Worm (Caenorhabditis elegans) whole organism, L2 larva: ENCODE measurements around the gene gstk-1.

Experiments used
- C34F6.9 ChIP-seq: fragments of 150-350 bp; optimal IDR thresholded peaks from 2 replicates; lab custom pipeline; 2014; ENCODE audit warnings: missing biosample characterization, missing genetic modification characterization
- F13H6.1 ChIP-seq: sonication (generic microtip); optimal IDR thresholded peaks from 2 replicates; lab custom pipeline; 2016; ENCODE audit warnings: missing genetic modification characterization, missing compliant biosample characterization
- R02D3.7 ChIP-seq: fragments of 150-350 bp; optimal IDR thresholded peaks from 2 replicates; lab custom pipeline; 2014; ENCODE audit warnings: missing biosample characterization, missing genetic modification characterization
- Y55F3AM.14 ChIP-seq: fragments of 200-800 bp; sonication (Bioruptor generic); optimal IDR thresholded peaks from 2 replicates; lab custom pipeline; 2018; ENCODE audit warnings: mild to moderate bottlenecking, missing genetic modification characterization, missing compliant biosample characterization
- ZK546.5 ChIP-seq: sonication (generic microtip); optimal IDR thresholded peaks from 2 replicates; lab custom pipeline; 2017; ENCODE audit warnings: missing biosample characterization, missing genetic modification characterization
- alr-1 ChIP-seq: fragments of 150-350 bp; optimal IDR thresholded peaks from 2 replicates; lab custom pipeline; 2014; ENCODE audit warnings: missing biosample characterization, missing genetic modification characterization
- aly-2 ChIP-seq: fragments of 150-350 bp; optimal IDR thresholded peaks from 2 replicates; lab custom pipeline; 2014; ENCODE audit warnings: missing biosample characterization, missing genetic modification characterization
- ama-1 ChIP-seq: fragments of 150-350 bp; optimal IDR thresholded peaks from 2 replicates; lab custom pipeline; 2018; ENCODE audit warnings: inconsistent platforms
- ceh-16 ChIP-seq: fragments of 150-350 bp; optimal IDR thresholded peaks from 2 replicates; lab custom pipeline; 2014; ENCODE audit warnings: missing biosample characterization, missing genetic modification characterization
- ceh-82 ChIP-seq: fragments of 150-350 bp; optimal IDR thresholded peaks from 2 replicates; lab custom pipeline; 2014; ENCODE audit warnings: missing biosample characterization, missing genetic modification characterization
- crh-2 ChIP-seq: sonication (generic microtip); optimal IDR thresholded peaks from 2 replicates; lab custom pipeline; 2017; ENCODE audit warnings: missing biosample characterization, missing genetic modification characterization
- dmd-4 ChIP-seq: sonication (generic microtip); optimal IDR thresholded peaks from 2 replicates; lab custom pipeline; 2017; ENCODE audit warnings: missing biosample characterization, missing genetic modification characterization
- egl-27 ChIP-seq: sonication (generic microtip); optimal IDR thresholded peaks from 3 replicates; lab custom pipeline; 2017; ENCODE audit warnings: missing biosample characterization, missing genetic modification reagents, missing genetic modification characterization
- elt-1 ChIP-seq: fragments of 150-350 bp; optimal IDR thresholded peaks from 2 replicates; lab custom pipeline; 2014; ENCODE audit warnings: missing biosample characterization, missing genetic modification characterization
- fos-1 ChIP-seq: fragments of 150-350 bp; optimal IDR thresholded peaks from 2 replicates; lab custom pipeline; 2014; ENCODE audit warnings: missing biosample characterization, missing genetic modification characterization
- gmeb-1 ChIP-seq: fragments of 150-350 bp; optimal IDR thresholded peaks from 2 replicates; lab custom pipeline; 2014; ENCODE audit warnings: missing biosample characterization, missing genetic modification characterization
- lin-11 ChIP-seq: fragments of 150-350 bp; sonication (generic microtip); optimal IDR thresholded peaks from 2 replicates; lab custom pipeline; 2014; ENCODE audit warnings: missing biosample characterization, missing genetic modification characterization, inconsistent platforms, mixed read lengths
- lin-39 ChIP-seq: fragments of 150-350 bp; optimal IDR thresholded peaks from 2 replicates; lab custom pipeline; 2014; ENCODE audit warnings: missing biosample characterization, missing genetic modification reagents, missing genetic modification characterization
- lsy-2 ChIP-seq, 2 experiments: fragments of 150-350 bp in 1 of 2; sonication (generic microtip) in 1 of 2; optimal IDR thresholded peaks; 2 replicates each; lab custom pipeline; 2014 to 2017; ENCODE audit warnings: missing biosample characterization in 2 of 2, missing genetic modification characterization in 2 of 2
- mab-5 ChIP-seq: fragments of 150-350 bp; optimal IDR thresholded peaks from 2 replicates; lab custom pipeline; 2014; ENCODE audit warnings: missing biosample characterization, missing genetic modification characterization
- mbf-1 ChIP-seq: sonication (generic microtip); optimal IDR thresholded peaks from 2 replicates; lab custom pipeline; 2017; ENCODE audit warnings: missing biosample characterization, missing genetic modification characterization
- mdl-1 ChIP-seq, 2 experiments: fragments of 150-350 bp in 1 of 2; sonication (generic microtip) in 1 of 2; optimal IDR thresholded peaks; 2 replicates each; lab custom pipeline; 2017; ENCODE audit warnings: missing biosample characterization in 2 of 2, missing genetic modification characterization in 2 of 2
- nhr-10 ChIP-seq: sonication (generic microtip); optimal IDR thresholded peaks from 2 replicates; lab custom pipeline; 2017; ENCODE audit warnings: missing biosample characterization, missing genetic modification characterization
- nhr-11 ChIP-seq: fragments of 150-350 bp; optimal IDR thresholded peaks from 2 replicates; lab custom pipeline; 2014; ENCODE audit warnings: missing biosample characterization, missing genetic modification characterization
- nhr-129 ChIP-seq: fragments of 150-350 bp; optimal IDR thresholded peaks from 2 replicates; lab custom pipeline; 2014; ENCODE audit warnings: missing biosample characterization, missing genetic modification characterization
- nhr-21 ChIP-seq: fragments of 150-350 bp; optimal IDR thresholded peaks from 2 replicates; lab custom pipeline; 2014; ENCODE audit warnings: missing biosample characterization, missing genetic modification characterization
- nhr-237 ChIP-seq: fragments of 150-350 bp; optimal IDR thresholded peaks from 2 replicates; lab custom pipeline; 2014; ENCODE audit warnings: missing biosample characterization, missing genetic modification characterization
- nhr-25 ChIP-seq: fragments of 150-350 bp; sonication (generic microtip); optimal IDR thresholded peaks from 3 replicates; lab custom pipeline; 2014; ENCODE audit warnings: missing biosample characterization, missing genetic modification characterization
- nhr-77 ChIP-seq: fragments of 150-350 bp; optimal IDR thresholded peaks from 2 replicates; lab custom pipeline; 2014; ENCODE audit warnings: missing biosample characterization, missing genetic modification characterization
- sem-4 ChIP-seq: fragments of 150-350 bp; optimal IDR thresholded peaks from 2 replicates; lab custom pipeline; 2014; ENCODE audit warnings: missing biosample characterization, missing genetic modification reagents, missing genetic modification characterization
- skn-1 ChIP-seq: sonication (generic microtip); optimal IDR thresholded peaks from 2 replicates; lab custom pipeline; 2017; ENCODE audit warnings: missing biosample characterization, missing genetic modification characterization
- sma-3 ChIP-seq: sonication (generic microtip); optimal IDR thresholded peaks from 2 replicates; lab custom pipeline; 2016; ENCODE audit warnings: missing genetic modification reagents, missing genetic modification characterization, missing compliant biosample characterization
- sma-9 ChIP-seq, 2 experiments: fragments of 150-350 bp in 1 of 2; sonication (generic microtip) in 1 of 2; optimal IDR thresholded peaks; 2 replicates each; lab custom pipeline; 2014 to 2016; ENCODE audit warnings: missing genetic modification characterization in 2 of 2, mild to moderate bottlenecking in 1 of 2, missing biosample characterization in 1 of 2, missing compliant biosample characterization in 1 of 2, missing genetic modification reagents in 1 of 2, moderate library complexity in 1 of 2
- snpc-4 ChIP-seq: fragments of 150-350 bp; optimal IDR thresholded peaks from 2 replicates; lab custom pipeline; 2014; ENCODE audit warnings: missing biosample characterization, missing genetic modification characterization
- unc-39 ChIP-seq: fragments of 150-350 bp; optimal IDR thresholded peaks from 2 replicates; lab custom pipeline; 2014; ENCODE audit warnings: missing biosample characterization, missing genetic modification characterization
- unc-55 ChIP-seq: fragments of 150-350 bp; sonication (generic microtip); optimal IDR thresholded peaks from 3 replicates; lab custom pipeline; 2014; ENCODE audit warnings: missing biosample characterization, missing genetic modification reagents, missing genetic modification characterization
- unc-62 ChIP-seq: fragments of 150-350 bp; optimal IDR thresholded peaks from 2 replicates; lab custom pipeline; 2014; ENCODE audit warnings: missing biosample characterization, missing genetic modification reagents, missing genetic modification characterization
- ztf-1 ChIP-seq: fragments of 200-800 bp; sonication (Bioruptor generic); conservative IDR thresholded peaks from 2 replicates; pipeline ENCODE4 v1.3.6; 2022; ENCODE audit warnings: missing genetic modification characterization, missing compliant biosample characterization
- ztf-11 ChIP-seq: sonication (generic microtip); optimal IDR thresholded peaks from 2 replicates; lab custom pipeline; 2017; ENCODE audit warnings: missing biosample characterization, missing genetic modification characterization
- ztf-4 ChIP-seq: fragments of 150-350 bp; optimal IDR thresholded peaks from 2 replicates; lab custom pipeline; 2014; ENCODE audit warnings: missing biosample characterization, missing genetic modification characterization

Gene gstk-1

DNA sequence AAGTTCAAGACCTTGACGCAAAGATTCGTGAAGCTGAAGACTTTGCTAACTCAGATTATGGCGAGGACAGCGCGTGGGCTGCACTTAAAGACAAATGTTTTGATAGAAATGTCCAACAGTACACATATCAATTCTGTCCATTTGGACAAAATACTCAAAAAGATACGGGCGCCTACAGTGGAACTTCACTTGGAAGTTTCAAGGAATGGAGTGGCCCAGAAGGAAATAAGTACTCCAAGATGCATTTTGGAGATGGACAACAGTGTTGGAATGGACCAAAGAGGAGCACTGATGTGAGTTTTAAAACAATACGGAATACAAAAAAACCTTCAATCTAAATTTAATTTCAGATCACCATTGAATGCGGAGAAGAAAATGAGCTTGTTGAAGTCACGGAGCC is 30.6 kb upstream of the gstk-1 start:
- TF ChIP-seq alr-1 (tag; lab: Kevin White, UChicago), result no peak
- TF ChIP-seq unc-62 (GFP tag; lab: Kevin White, UChicago), result no peak

DNA sequence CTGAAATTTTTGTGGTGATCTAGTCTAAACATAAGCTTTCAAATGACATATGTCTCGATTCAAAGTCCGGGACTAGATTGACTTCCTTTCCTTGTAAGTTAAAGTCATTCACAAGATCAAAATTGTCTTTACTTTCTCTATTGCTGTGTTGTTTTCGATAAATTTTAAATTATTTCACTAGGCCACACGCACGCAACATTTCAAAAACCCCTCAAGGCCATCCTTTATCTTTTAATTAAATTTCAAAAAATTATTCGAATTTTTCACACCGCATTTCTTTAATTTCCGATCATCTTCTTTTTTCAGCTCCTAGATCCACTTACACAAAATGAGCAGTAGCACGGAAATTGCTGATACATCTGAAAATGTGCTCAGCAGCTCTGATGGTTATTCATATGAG is 20.2 kb upstream of the gstk-1 start, which contains the start of gene ZK1307.7:
Gene ZK1307.7, plus strand, starts transcription at position 301 of the 400 bp plus-strand sequence.
- TF ChIP-seq lsy-2 (tag; optimal IDR thresholded peaks at IDR 0.05; lab: Kevin White, UChicago), result no peak
- TF ChIP-seq ceh-16, result no peak
- no peak for TF ChIP-seq nhr-11 (tag; lab: Kevin White, UChicago)
- no peak for TF ChIP-seq R02D3.7 (tag; lab: Kevin White, UChicago)
- TF ChIP-seq lin-11 (tag; lab: Kevin White, UChicago), result no peak
- TF ChIP-seq gmeb-1 (tag; lab: Kevin White, UChicago), result no peak

DNA sequence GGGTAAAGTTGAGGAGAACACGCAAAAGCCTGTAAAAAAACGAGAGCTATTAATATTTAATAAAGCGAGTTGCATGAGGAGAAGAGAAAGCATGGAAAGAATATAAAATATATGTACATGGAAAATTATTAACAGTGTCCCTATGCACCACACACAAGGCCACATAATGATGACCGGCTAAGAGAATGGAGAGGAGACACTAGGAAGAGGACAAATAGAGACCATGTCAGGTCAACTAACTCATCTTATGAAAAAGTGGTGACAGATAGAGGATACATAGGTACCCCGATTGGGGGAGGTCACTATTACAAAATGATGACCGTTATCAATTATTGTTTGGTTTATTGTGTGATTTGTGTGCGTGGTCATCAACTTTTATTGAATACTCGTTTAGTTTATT is 12.1 kb upstream of the gstk-1 start, which contains the start of gene fzr-1:
Gene fzr-1, minus strand, starts transcription at position 29 of the 400 bp plus-strand sequence.
- TF ChIP-seq fos-1 (tag; lab: Kevin White, UChicago), result peak; percentile 11
- TF ChIP-seq snpc-4 (tag; lab: Kevin White, UChicago), result no peak
- TF ChIP-seq, all 48 proteins: peak for 1

DNA sequence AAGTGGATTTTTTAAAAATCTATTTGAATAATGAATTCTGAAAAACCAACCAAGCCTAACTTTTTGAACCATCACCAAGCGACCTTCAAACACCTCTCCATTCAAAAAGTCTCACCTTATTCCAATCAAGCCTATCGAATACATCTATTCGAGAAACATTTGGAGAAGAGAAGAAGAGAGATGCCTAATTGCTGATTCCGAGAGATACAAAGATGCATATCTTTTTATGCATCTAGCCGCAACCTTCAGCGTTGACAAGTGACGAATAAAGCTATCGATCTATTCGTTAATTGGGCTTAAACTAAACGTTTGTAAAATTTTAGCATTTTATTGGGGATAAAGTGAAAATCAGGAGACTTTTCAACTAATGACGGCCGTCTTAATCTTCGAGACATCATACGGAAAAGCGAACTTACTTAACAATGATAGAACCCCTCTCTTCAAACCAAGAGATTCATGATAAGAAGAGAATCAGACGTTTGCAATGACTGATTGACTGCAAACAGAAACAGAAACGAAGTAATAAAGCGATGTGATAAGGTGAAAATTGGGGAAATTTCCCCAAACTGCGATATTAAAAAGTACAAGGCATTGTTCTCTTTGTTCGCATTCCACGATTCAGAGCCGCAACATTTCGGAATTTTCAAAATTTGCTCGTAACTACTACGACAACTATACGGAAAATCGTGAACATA is 11.4 kb upstream of the gstk-1 start:
- TF ChIP-seq nhr-237 (tag; lab: Kevin White, UChicago) (no peak), Y55F3AM.14 (GFP tag; lab: Kevin White, UChicago) (peak; percentile 64), elt-1 (tag; lab: Kevin White, UChicago) (peak; percentile 79), aly-2 (tag; lab: Kevin White, UChicago) (no peak), nhr-25 (tag; lab: Kevin White, UChicago) (peak; percentile 28), fos-1 (tag; lab: Kevin White, UChicago) (peak; percentile 92), nhr-77 (tag; lab: Kevin White, UChicago) (no peak), crh-2 (tag; lab: Kevin White, UChicago) (peak; percentile 15), C34F6.9 (peak; percentile 8), gmeb-1 (tag; lab: Kevin White, UChicago) (no peak), nhr-129 (tag; lab: Kevin White, UChicago) (peak; percentile 17), sma-9 (GFP tag; optimal IDR thresholded peaks at IDR 0.05; lab: Kevin White, UChicago) (peak; percentile 8), sma-9 (tag; optimal IDR thresholded peaks at IDR 0.05; lab: Kevin White, UChicago) (no peak), nhr-11 (tag; lab: Kevin White, UChicago) (no peak), ceh-16 (peak; percentile 98)

DNA sequence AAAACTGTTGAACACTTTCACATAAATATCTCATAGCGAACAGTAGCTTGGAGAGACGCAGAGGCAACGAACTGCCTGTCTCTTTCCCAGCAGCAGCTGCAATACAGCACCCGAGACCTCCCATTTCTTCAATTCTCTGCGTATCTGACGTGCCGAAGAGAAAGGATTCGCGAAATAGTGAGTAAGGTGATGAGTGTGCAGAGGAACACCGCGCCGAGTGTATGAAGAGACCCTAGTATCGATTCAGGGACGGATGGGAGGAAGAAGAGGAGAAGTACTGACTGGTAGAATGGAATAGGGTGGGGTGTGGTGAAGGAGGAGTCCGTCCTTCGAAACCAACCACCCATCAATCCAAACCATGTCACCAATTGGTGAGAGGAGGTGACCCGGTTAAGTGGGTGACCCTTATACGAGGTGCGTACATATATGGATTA is 10.4 kb upstream of the gstk-1 start:
- TF ChIP-seq lsy-2 (tag; optimal IDR thresholded peaks at IDR 0.05; lab: Kevin White, UChicago) (peak; percentile 32 to 74), lin-39 (tag; lab: Kevin White, UChicago) (no peak), Y55F3AM.14 (GFP tag; lab: Kevin White, UChicago) (peak; percentile 75), snpc-4 (tag; lab: Kevin White, UChicago) (no peak), nhr-21 (tag; lab: Kevin White, UChicago) (peak; percentile 53), ceh-82 (tag; lab: Kevin White, UChicago) (peak; percentile 42), skn-1 (tag; lab: Kevin White, UChicago) (no peak), unc-39 (tag; lab: Kevin White, UChicago) (no peak), lin-11 (tag; lab: Kevin White, UChicago) (peak; percentile 35), nhr-10 (tag; lab: Kevin White, UChicago) (no peak), mbf-1 (no peak), sma-9 (GFP tag; optimal IDR thresholded peaks at IDR 0.05; lab: Kevin White, UChicago) (peak; percentile 76), sma-9 (tag; optimal IDR thresholded peaks at IDR 0.05; lab: Kevin White, UChicago) (no peak), sem-4 (tag; lab: Kevin White, UChicago) (peak; percentile 73), nhr-11 (tag; lab: Kevin White, UChicago) (no peak), fos-1 (tag; lab: Kevin White, UChicago) (peak; percentile 95), mab-5 (tag; lab: Kevin White, UChicago) (peak; percentile 55), ama-1 (peak; percentile 76), alr-1 (tag; lab: Kevin White, UChicago) (no peak), nhr-25 (tag; lab: Kevin White, UChicago) (peak; percentile 85), ZK546.5 (tag; lab: Kevin White, UChicago) (no peak), ztf-1 (GFP tag; lab: Robert Waterston, UW) (no peak), nhr-77 (tag; lab: Kevin White, UChicago) (no peak), nhr-129 (tag; lab: Kevin White, UChicago) (peak; percentile 94), unc-62 (GFP tag; lab: Kevin White, UChicago) (no peak), R02D3.7 (tag; lab: Kevin White, UChicago) (no peak), gmeb-1 (tag; lab: Kevin White, UChicago) (peak; percentile 16), ztf-11 (tag; lab: Kevin White, UChicago) (no peak), C34F6.9 (peak; percentile 86), sma-3 (GFP tag; lab: Kevin White, UChicago) (peak; percentile 51), egl-27 (tag; lab: Kevin White, UChicago) (peak; percentile 80), unc-55 (peak; percentile 88), dmd-4 (tag; lab: Kevin White, UChicago) (no peak), elt-1 (tag; lab: Kevin White, UChicago) (no peak), ztf-4 (tag; lab: Kevin White, UChicago) (peak; percentile 72), F13H6.1 (tag; lab: Kevin White, UChicago) (peak; percentile 81), mdl-1 (tag; optimal IDR thresholded peaks at IDR 0.05; lab: Kevin White, UChicago) (peak in 1 of 2 experiments; percentile 39)
